Worm (Caenorhabditis elegans) whole organism, L1 larva: Measurements from ENCODE around the gene nhr-185.
A peak's percentile ranks its signal among the peaks of the same experiment; 100 is the strongest.

Experiments used
- Y116A8C.19 ChIP-seq: sonication (generic microtip); optimal IDR thresholded peaks from 2 replicates; lab custom pipeline; 2016; ENCODE audit warnings: missing compliant biosample characterization, missing genetic modification characterization, borderline replicate concordance
- alr-1 ChIP-seq: fragments of 200-800 bp; sonication (Bioruptor generic); optimal IDR thresholded peaks from 2 replicates; lab custom pipeline; 2018; ENCODE audit warnings: borderline replicate concordance, mild to moderate bottlenecking, missing genetic modification characterization, missing compliant biosample characterization
- ama-1 ChIP-seq: fragments of 150-350 bp; optimal IDR thresholded peaks from 2 replicates; lab custom pipeline; 2014
- ceh-8 ChIP-seq: fragments of 200-800 bp; sonication (Bioruptor generic); optimal IDR thresholded peaks from 2 replicates; lab custom pipeline; 2018; ENCODE audit warnings: mild to moderate bottlenecking, missing genetic modification characterization, moderate library complexity, missing compliant biosample characterization
- ceh-90 ChIP-seq: sonication (generic microtip); optimal IDR thresholded peaks from 2 replicates; lab custom pipeline; 2016; ENCODE audit warnings: missing genetic modification characterization, missing compliant biosample characterization
- dsc-1 ChIP-seq: sonication (generic microtip); optimal IDR thresholded peaks from 2 replicates; lab custom pipeline; 2016; ENCODE audit warnings: mild to moderate bottlenecking, missing genetic modification characterization, missing compliant biosample characterization
- efl-1 ChIP-seq, 4 experiments: fragments of 150-350 bp; optimal IDR thresholded peaks in 3 of 4; peaks in 1 of 4; 1 replicate in 1 of 4; 2 replicates in 3 of 4; lab custom pipeline; 2014; ENCODE audit warnings: missing biosample characterization in 2 of 4, missing genetic modification characterization in 2 of 4, missing genetic modification reagents in 2 of 4
- egl-13 ChIP-seq: sonication (generic microtip); optimal IDR thresholded peaks from 2 replicates; lab custom pipeline; 2016; ENCODE audit warnings: missing genotype, missing genetic modification reagents, missing genetic modification characterization, missing compliant biosample characterization
- fkh-4 ChIP-seq: sonication (generic microtip); optimal IDR thresholded peaks from 2 replicates; lab custom pipeline; 2016; ENCODE audit warnings: missing compliant biosample characterization, missing genetic modification characterization, borderline replicate concordance
- fkh-8 ChIP-seq: sonication (generic microtip); optimal IDR thresholded peaks from 2 replicates; lab custom pipeline; 2016; ENCODE audit warnings: mild to moderate bottlenecking, missing genetic modification characterization, missing compliant biosample characterization
- fos-1 ChIP-seq: fragments of 150-350 bp; optimal IDR thresholded peaks from 2 replicates; lab custom pipeline; 2014; ENCODE audit warnings: missing biosample characterization, missing genetic modification characterization
- hpl-2 ChIP-seq: fragments of 150-350 bp; optimal IDR thresholded peaks from 2 replicates; lab custom pipeline; 2014; ENCODE audit warnings: missing biosample characterization, missing genetic modification reagents, missing genetic modification characterization
- lin-13 ChIP-seq: fragments of 150-350 bp; optimal IDR thresholded peaks from 2 replicates; lab custom pipeline; 2014; ENCODE audit warnings: missing biosample characterization, missing genetic modification reagents, missing genetic modification characterization
- lin-14 ChIP-seq: fragments of 200-800 bp; sonication (Bioruptor generic); optimal IDR thresholded peaks from 2 replicates; lab custom pipeline; 2018; ENCODE audit warnings: mild to moderate bottlenecking, missing genetic modification characterization, moderate library complexity, missing compliant biosample characterization
- mab-9 ChIP-seq: fragments of 200-800 bp; sonication (Bioruptor generic); IDR thresholded peaks from 2 replicates; pipeline ENCODE4 v1.3.6; 2022; ENCODE audit warnings: missing genetic modification reagents, missing genetic modification characterization, missing compliant biosample characterization
- mep-1 ChIP-seq: fragments of 150-350 bp; optimal IDR thresholded peaks from 2 replicates; lab custom pipeline; 2014; ENCODE audit warnings: missing biosample characterization, missing genetic modification characterization
- nhr-11 ChIP-seq: fragments of 150-350 bp; optimal IDR thresholded peaks from 2 replicates; lab custom pipeline; 2014; ENCODE audit warnings: missing biosample characterization, missing genetic modification characterization
- nhr-12 ChIP-seq: sonication (generic microtip); optimal IDR thresholded peaks from 2 replicates; lab custom pipeline; 2017; ENCODE audit warnings: missing biosample characterization, missing genetic modification characterization
- nhr-19 ChIP-seq: fragments of 200-800 bp; sonication (Bioruptor generic); conservative IDR thresholded peaks from 2 replicates; pipeline ENCODE4 v1.3.6; 2022; ENCODE audit warnings: missing genetic modification characterization, missing compliant biosample characterization
- nhr-237 ChIP-seq: fragments of 150-350 bp; optimal IDR thresholded peaks from 2 replicates; lab custom pipeline; 2014; ENCODE audit warnings: missing biosample characterization, missing genetic modification characterization
- nhr-47 ChIP-seq: sonication (generic microtip); optimal IDR thresholded peaks from 2 replicates; lab custom pipeline; 2016; ENCODE audit warnings: mild to moderate bottlenecking, missing genetic modification characterization, moderate library complexity, missing compliant biosample characterization
- nhr-71 ChIP-seq: sonication (generic microtip); optimal IDR thresholded peaks from 2 replicates; lab custom pipeline; 2016; ENCODE audit warnings: mild to moderate bottlenecking, missing genetic modification characterization, moderate library complexity, missing compliant biosample characterization
- nhr-85 ChIP-seq: sonication (generic microtip); peaks from one replicate; lab custom pipeline; 2016; ENCODE audit warnings: missing genetic modification characterization, inconsistent platforms, missing compliant biosample characterization
- nhr-90 ChIP-seq: sonication (generic microtip); optimal IDR thresholded peaks from 2 replicates; lab custom pipeline; 2016; ENCODE audit warnings: mild to moderate bottlenecking, missing genetic modification characterization, missing compliant biosample characterization; ENCODE audit not compliant: poor library complexity
- pag-3 ChIP-seq: sonication (generic microtip); optimal IDR thresholded peaks from 2 replicates; lab custom pipeline; 2017; ENCODE audit warnings: missing genetic modification characterization, mild to moderate bottlenecking, missing compliant biosample characterization, antibody characterized with exemption, borderline replicate concordance; ENCODE audit not compliant: insufficient read depth
- pax-3 ChIP-seq: fragments of 200-800 bp; sonication (Bioruptor generic); optimal IDR thresholded peaks from 2 replicates; lab custom pipeline; 2018; ENCODE audit warnings: mild to moderate bottlenecking, missing genetic modification characterization, moderate library complexity, missing compliant biosample characterization
- skn-1 ChIP-seq: fragments of 150-350 bp; optimal IDR thresholded peaks from 2 replicates; lab custom pipeline; 2014; ENCODE audit warnings: missing biosample characterization, missing genetic modification characterization
- snpc-4 ChIP-seq: fragments of 150-350 bp; optimal IDR thresholded peaks from 2 replicates; lab custom pipeline; 2014; ENCODE audit warnings: missing biosample characterization, missing genetic modification characterization
- snu-23 ChIP-seq: sonication (generic microtip); optimal IDR thresholded peaks from 2 replicates; lab custom pipeline; 2016; ENCODE audit warnings: missing genetic modification characterization, missing compliant biosample characterization
- swsn-7 ChIP-seq: sonication (generic microtip); optimal IDR thresholded peaks from 2 replicates; lab custom pipeline; 2016; ENCODE audit warnings: missing genetic modification characterization, missing compliant biosample characterization
- unc-62 ChIP-seq: fragments of 150-350 bp; optimal IDR thresholded peaks from 2 replicates; lab custom pipeline; 2014; ENCODE audit warnings: missing biosample characterization, missing genetic modification reagents, missing genetic modification characterization
- unc-86 ChIP-seq: sonication (generic microtip); optimal IDR thresholded peaks from 2 replicates; lab custom pipeline; 2016; ENCODE audit warnings: missing genetic modification characterization, missing compliant biosample characterization
- vab-15 ChIP-seq: sonication (generic microtip); optimal IDR thresholded peaks from 2 replicates; lab custom pipeline; 2017; ENCODE audit warnings: missing genotype, mild to moderate bottlenecking, missing genetic modification characterization, missing compliant biosample characterization
- zag-1 ChIP-seq: fragments of 150-350 bp; optimal IDR thresholded peaks from 2 replicates; lab custom pipeline; 2014; ENCODE audit warnings: missing biosample characterization, missing genetic modification characterization
- ztf-4 ChIP-seq: fragments of 150-350 bp; optimal IDR thresholded peaks from 2 replicates; lab custom pipeline; 2014; ENCODE audit warnings: missing biosample characterization, missing genetic modification characterization

nhr-185 gene

ce11 chrV:3825190-3825589, 22.0 kb downstream of the nhr-185 start (continued):
- TF ChIP-seq zag-1 (tag; lab: Kevin White, UChicago) (no peak), lin-13 (GFP tag; lab: Kevin White, UChicago) (no peak)

- no peak for TF ChIP-seq nhr-12 (tag; lab: Kevin White, UChicago)
- peak; percentile 88 for TF ChIP-seq fkh-4 (tag; lab: Kevin White, UChicago)
- TF ChIP-seq egl-13 (tag; lab: Kevin White, UChicago), result no peak
- TF ChIP-seq nhr-85 (tag; lab: Kevin White, UChicago), result peak; percentile 15
- TF ChIP-seq vab-15 (tag; lab: Kevin White, UChicago), result no peak
- TF ChIP-seq lin-13 (GFP tag; lab: Kevin White, UChicago), result no peak
- no peak for TF ChIP-seq ztf-4
- no peak for TF ChIP-seq alr-1 (tag; lab: Kevin White, UChicago)
- no peak for TF ChIP-seq ceh-90
- no peak for TF ChIP-seq pag-3 (tag; lab: Kevin White, UChicago)
- TF ChIP-seq Y116A8C.19 (tag; lab: Kevin White, UChicago), result no peak
- TF ChIP-seq dsc-1 (tag; lab: Kevin White, UChicago), result peak; percentile 91
- TF ChIP-seq efl-1 (optimal IDR thresholded peaks at IDR 0.05; lab: Kevin White, UChicago), result no peak
- no peak for TF ChIP-seq efl-1 (GFP tag; optimal IDR thresholded peaks at IDR 0.05 in 1 of 2; lab: Kevin White, UChicago)
- no peak for TF ChIP-seq unc-62 (GFP tag; lab: Kevin White, UChicago)
- no peak for TF ChIP-seq nhr-237 (tag; lab: Kevin White, UChicago)
- TF ChIP-seq nhr-90, result no peak
- no peak for TF ChIP-seq nhr-19
- TF ChIP-seq nhr-11 (tag; lab: Kevin White, UChicago), result no peak
- TF ChIP-seq snpc-4 (tag; lab: Kevin White, UChicago), result no peak
- no peak for TF ChIP-seq fkh-8
Measured at ce11 chrV:3820875-3821274, 26.3 kb downstream of the nhr-185 start.

- TF ChIP-seq hpl-2 (no peak), unc-86 (tag; lab: Kevin White, UChicago) (peak; percentile 20), lin-14 (GFP tag; lab: Kevin White, UChicago) (peak; percentile 67), ceh-8 (GFP tag; lab: Kevin White, UChicago) (no peak), dsc-1 (tag; lab: Kevin White, UChicago) (peak; percentile 77), snu-23 (GFP tag; lab: Kevin White, UChicago) (peak; percentile 7), egl-13 (tag; lab: Kevin White, UChicago) (peak; percentile 43), nhr-71 (peak; percentile 51), skn-1 (tag; lab: Kevin White, UChicago) (no peak), nhr-47 (tag; lab: Kevin White, UChicago) (peak; percentile 48), mab-9 (GFP tag; lab: Robert Waterston, UW) (no peak), swsn-7 (tag; lab: Kevin White, UChicago) (peak; percentile 7), snpc-4 (tag; lab: Kevin White, UChicago) (no peak), mep-1 (tag; lab: Kevin White, UChicago) (peak; percentile 6), pax-3 (peak; percentile 43), fos-1 (tag; lab: Kevin White, UChicago) (peak; percentile 5), fkh-8 (peak; percentile 83)
Measured at ce11 chrV:3814938-3815337, 32.2 kb downstream of the nhr-185 start, which contains the start of gene H10D18.1. H10D18.1 (plus strand) TSS chrV:3815214.

- TF ChIP-seq ama-1 (lab: Kevin White, UChicago), result no peak
- no peak for TF ChIP-seq efl-1 (optimal IDR thresholded peaks at IDR 0.05; lab: Kevin White, UChicago)
- TF ChIP-seq efl-1 (GFP tag; optimal IDR thresholded peaks at IDR 0.05 in 1 of 2; lab: Kevin White, UChicago), result peak in 1 of 2 experiments; percentile 37
- TF ChIP-seq, all 84 proteins: peak for 1
Measured at ce11 chrV:3814009-3814408, 33.2 kb downstream of the nhr-185 start.
